Fruit fly (Drosophila melanogaster) whole organism, embryonic: ENCODE results near the gene Vdup1.
A peak's percentile ranks its signal among the peaks of the same experiment; 100 is the strongest.

Source experiments
- Antp ChIP-seq: fragments of 200-800 bp; sonication (Bioruptor generic); optimal IDR thresholded peaks from 3 replicates; lab custom pipeline; 2016; ENCODE audit warnings: missing biosample characterization, missing genetic modification characterization
- Blimp-1 ChIP-seq: fragments of 200-800 bp; sonication (Bioruptor generic); optimal IDR thresholded peaks from 3 replicates; lab custom pipeline; 2018; ENCODE audit warnings: missing biosample characterization, missing genetic modification characterization, mild to moderate bottlenecking, moderate library complexity, missing genetic modification reagents
- CG10147 ChIP-seq: fragments of 200-800 bp; sonication (Bioruptor generic); optimal IDR thresholded peaks from 2 replicates; lab custom pipeline; 2019; ENCODE audit warnings: missing biosample characterization, mild to moderate bottlenecking, missing genetic modification characterization, moderate library complexity
- CG11696 ChIP-seq: fragments of 200-800 bp; sonication (Bioruptor generic); IDR thresholded peaks from 2 replicates; pipeline ENCODE4 v1.3.6; 2022; ENCODE audit warnings: missing biosample characterization, missing genetic modification characterization
- CG12104 ChIP-seq: fragments of 200-800 bp; sonication (Bioruptor generic); optimal IDR thresholded peaks from 3 replicates; lab custom pipeline; 2016; ENCODE audit warnings: missing biosample characterization, missing genetic modification characterization
- CG14667 ChIP-seq: fragments of 200-800 bp; sonication (Bioruptor generic); IDR thresholded peaks from 2 replicates; pipeline ENCODE4 v1.3.6; 2022; ENCODE audit warnings: missing biosample characterization, missing genetic modification characterization
- CG14965 ChIP-seq: fragments of 200-800 bp; sonication (Bioruptor generic); optimal IDR thresholded peaks from 2 replicates; lab custom pipeline; 2016; ENCODE audit warnings: missing biosample characterization, missing genetic modification characterization, borderline replicate concordance
- CG1603 ChIP-seq: fragments of 200-800 bp; sonication (Bioruptor generic); optimal IDR thresholded peaks from 2 replicates; lab custom pipeline; 2019; ENCODE audit warnings: missing biosample characterization, mild to moderate bottlenecking, missing genetic modification characterization, moderate library complexity
- CG17802 ChIP-seq: fragments of 200-800 bp; sonication (Bioruptor generic); optimal IDR thresholded peaks from 2 replicates; lab custom pipeline; 2018; ENCODE audit warnings: missing biosample characterization, mild to moderate bottlenecking, missing genetic modification characterization, moderate library complexity
- CG18764 ChIP-seq: fragments of 200-800 bp; sonication (Bioruptor generic); optimal IDR thresholded peaks from 3 replicates; lab custom pipeline; 2016; ENCODE audit warnings: missing biosample characterization, missing genetic modification characterization
- CG3726 ChIP-seq: fragments of 200-800 bp; sonication (Bioruptor generic); IDR thresholded peaks from 3 replicates; pipeline ENCODE4, ENCODE4 v1.3.6; 2022; ENCODE audit warnings: missing biosample characterization, missing genetic modification characterization
- CG6854 ChIP-seq: fragments of 200-800 bp; sonication (Bioruptor generic); optimal IDR thresholded peaks from 3 replicates; lab custom pipeline; 2017; ENCODE audit warnings: missing biosample characterization, mild to moderate bottlenecking, missing genetic modification characterization
- CG7745 ChIP-seq: fragments of 200-800 bp; sonication (Bioruptor generic); optimal IDR thresholded peaks from 2 replicates; lab custom pipeline; 2018; ENCODE audit warnings: missing biosample characterization, mild to moderate bottlenecking, missing genetic modification characterization, moderate library complexity
- CG8388 ChIP-seq: fragments of 200-800 bp; sonication (Bioruptor generic); optimal IDR thresholded peaks from 2 replicates; lab custom pipeline; 2019; ENCODE audit warnings: missing biosample characterization, mild to moderate bottlenecking, missing genetic modification characterization, moderate library complexity
- Dll ChIP-seq: fragments of 200-800 bp; sonication (Bioruptor generic); IDR thresholded peaks from 4 replicates; pipeline ENCODE4 v1.3.6; 2022; ENCODE audit warnings: missing biosample characterization, missing genetic modification characterization; ENCODE audit not compliant: partially characterized antibody
- Dref ChIP-seq: fragments of 200-800 bp; sonication (Bioruptor generic); IDR thresholded peaks from 2 replicates; pipeline ENCODE4 v1.3.6; 2022; ENCODE audit warnings: missing biosample characterization, missing genetic modification characterization
- Med ChIP-seq: fragments of 200-800 bp; sonication (Bioruptor generic); peaks from one replicate; lab custom pipeline; 2016; ENCODE audit warnings: missing biosample characterization, missing genetic modification characterization, mild to moderate bottlenecking, inconsistent platforms, moderate library complexity
- Myb ChIP-seq: fragments of 200-800 bp; sonication (Bioruptor generic); optimal IDR thresholded peaks from 2 replicates; lab custom pipeline; 2016; ENCODE audit warnings: missing biosample characterization, missing genetic modification characterization
- NFAT ChIP-seq: fragments of 200-800 bp; sonication (Bioruptor generic); IDR thresholded peaks from 2 replicates; pipeline ENCODE4 v1.3.6; 2022; ENCODE audit warnings: missing biosample characterization, missing genetic modification characterization
- Ravus ChIP-seq: fragments of 200-800 bp; sonication (Bioruptor generic); IDR thresholded peaks from 2 replicates; pipeline ENCODE4 v1.3.6; 2022; ENCODE audit warnings: missing biosample characterization, missing genetic modification characterization
- Rfx ChIP-seq: fragments of 200-800 bp; sonication (Bioruptor generic); IDR thresholded peaks from 2 replicates; pipeline ENCODE4 v1.3.6; 2022; ENCODE audit warnings: missing biosample characterization, missing genetic modification characterization
- Sin3A ChIP-seq: fragments of >200 bp; optimal IDR thresholded peaks from 2 replicates; lab custom pipeline; 2018
- Stat92E ChIP-seq, 3 experiments: fragments of >200 bp in 2 of 3; fragments of 200-800 bp in 1 of 3; sonication (Bioruptor generic) in 1 of 3; optimal IDR thresholded peaks; 2 replicates each; lab custom pipeline; 2017 to 2019; ENCODE audit warnings: missing biosample characterization in 3 of 3, missing genetic modification characterization in 3 of 3, mild to moderate bottlenecking in 1 of 3, moderate library complexity in 1 of 3
- Xbp1 ChIP-seq: fragments of 200-800 bp; sonication (Bioruptor generic); optimal IDR thresholded peaks from 3 replicates; lab custom pipeline; 2016; ENCODE audit warnings: missing biosample characterization, mild to moderate bottlenecking, missing genetic modification characterization
- amos ChIP-seq: fragments of 200-800 bp; sonication (Bioruptor generic); IDR thresholded peaks from 2 replicates; pipeline ENCODE4 v1.3.6; 2022; ENCODE audit warnings: missing biosample characterization, missing genetic modification characterization; ENCODE audit not compliant: partially characterized antibody
- bsh ChIP-seq, 2 experiments: fragments of 200-800 bp; sonication (Bioruptor generic); optimal IDR thresholded peaks; 2 replicates each; lab custom pipeline; 2017 to 2018; ENCODE audit warnings: mild to moderate bottlenecking in 2 of 2, missing biosample characterization in 2 of 2, missing genetic modification characterization in 2 of 2, moderate library complexity in 1 of 2
- btn ChIP-seq: fragments of 200-800 bp; sonication (Bioruptor generic); optimal IDR thresholded peaks from 2 replicates; lab custom pipeline; 2016; ENCODE audit warnings: missing biosample characterization, missing genetic modification characterization
- ci ChIP-seq: fragments of 200-800 bp; sonication (Bioruptor generic); IDR thresholded peaks from 3 replicates; pipeline ENCODE4 v1.3.6; 2022; ENCODE audit warnings: missing biosample characterization, missing genetic modification characterization
- crol ChIP-seq: fragments of 200-800 bp; sonication (Bioruptor generic); IDR thresholded peaks from 2 replicates; pipeline ENCODE4 v1.3.6; 2022; ENCODE audit warnings: missing biosample characterization, missing genetic modification characterization
- dati ChIP-seq: fragments of 200-800 bp; sonication (Bioruptor generic); IDR thresholded peaks from 2 replicates; pipeline ENCODE4 v1.3.6; 2022; ENCODE audit warnings: missing biosample characterization, missing genetic modification characterization
- gfzf ChIP-seq: fragments of 200-800 bp; sonication (Bioruptor generic); optimal IDR thresholded peaks from 2 replicates; lab custom pipeline; 2016; ENCODE audit warnings: missing biosample characterization, mild to moderate bottlenecking, missing genetic modification characterization, moderate library complexity
- insv ChIP-seq, 2 experiments: fragments of 200-800 bp; sonication (Bioruptor generic); optimal IDR thresholded peaks; 3 replicates each; lab custom pipeline; 2016 to 2018; ENCODE audit warnings: missing biosample characterization in 2 of 2, missing genetic modification characterization in 2 of 2
- ken ChIP-seq: fragments of 200-800 bp; sonication (Bioruptor generic); IDR thresholded peaks from 3 replicates; pipeline ENCODE4 v1.3.6; 2022; ENCODE audit warnings: missing biosample characterization, missing genetic modification characterization
- kni ChIP-seq: fragments of 200-800 bp; sonication (Bioruptor generic); optimal IDR thresholded peaks from 3 replicates; lab custom pipeline; 2017; ENCODE audit warnings: mild to moderate bottlenecking, missing biosample characterization, missing genetic modification reagents, missing genetic modification characterization
- luna ChIP-seq: fragments of 200-800 bp; sonication (Bioruptor generic); optimal IDR thresholded peaks from 2 replicates; lab custom pipeline; 2016; ENCODE audit warnings: missing biosample characterization, missing genetic modification characterization
- mld ChIP-seq: fragments of 200-800 bp; sonication (Bioruptor generic); IDR thresholded peaks from 3 replicates; pipeline ENCODE4 v1.3.6; 2022; ENCODE audit warnings: missing biosample characterization, missing genetic modification characterization; ENCODE audit not compliant: partially characterized antibody
- nerfin-1 ChIP-seq: fragments of 200-800 bp; sonication (Bioruptor generic); optimal IDR thresholded peaks from 3 replicates; lab custom pipeline; 2019; ENCODE audit warnings: missing biosample characterization, mild to moderate bottlenecking, missing genetic modification characterization, moderate library complexity
- nmo ChIP-seq: fragments of 200-800 bp; sonication (Bioruptor generic); optimal IDR thresholded peaks from 2 replicates; lab custom pipeline; 2018; ENCODE audit warnings: missing biosample characterization, mild to moderate bottlenecking, missing genetic modification characterization, moderate library complexity
- oc ChIP-seq: fragments of 200-800 bp; sonication (Bioruptor generic); optimal IDR thresholded peaks from 2 replicates; lab custom pipeline; 2018; ENCODE audit warnings: missing biosample characterization, mild to moderate bottlenecking, missing genetic modification characterization, moderate library complexity
- pros ChIP-seq: fragments of 200-800 bp; sonication (Bioruptor generic); optimal IDR thresholded peaks from 3 replicates; lab custom pipeline; 2019; ENCODE audit warnings: missing biosample characterization, mild to moderate bottlenecking, missing genetic modification characterization, moderate library complexity
- psq ChIP-seq: fragments of 200-800 bp; sonication (Bioruptor generic); optimal IDR thresholded peaks from 2 replicates; lab custom pipeline; 2017; ENCODE audit warnings: missing biosample characterization, missing genetic modification characterization
- ranshi ChIP-seq: fragments of 200-800 bp; sonication (Bioruptor generic); IDR thresholded peaks from 2 replicates; pipeline ENCODE4 v1.3.6; 2022; ENCODE audit warnings: missing biosample characterization, missing genetic modification characterization
- sisA ChIP-seq: fragments of 200-800 bp; sonication (Bioruptor generic); IDR thresholded peaks from 2 replicates; pipeline ENCODE4 v1.3.6; 2022; ENCODE audit warnings: missing biosample characterization, missing genetic modification characterization
- stc ChIP-seq: fragments of 200-800 bp; sonication (Bioruptor generic); IDR thresholded peaks from 2 replicates; pipeline ENCODE4 v1.3.6; 2022; ENCODE audit warnings: missing biosample characterization, missing genetic modification characterization
- stwl ChIP-seq: fragments of 200-800 bp; sonication (Bioruptor generic); optimal IDR thresholded peaks from 3 replicates; lab custom pipeline; 2018; ENCODE audit warnings: missing biosample characterization, mild to moderate bottlenecking, missing genetic modification characterization, moderate library complexity
- sug ChIP-seq: fragments of 200-800 bp; optimal IDR thresholded peaks from 2 replicates; lab custom pipeline; 2019; ENCODE audit warnings: missing biosample characterization, mild to moderate bottlenecking, missing genetic modification characterization, moderate library complexity
- unc-4 ChIP-seq: fragments of 200-800 bp; sonication (Bioruptor generic); IDR thresholded peaks from 2 replicates; pipeline ENCODE4 v1.3.6; 2022; ENCODE audit warnings: missing biosample characterization, missing genetic modification characterization; ENCODE audit not compliant: partially characterized antibody
- z ChIP-seq: fragments of 200-800 bp; sonication (Bioruptor generic); IDR thresholded peaks from 3 replicates; pipeline ENCODE4 v1.3.6; 2022; ENCODE audit warnings: missing biosample characterization, missing genetic modification characterization

The Vdup1 gene

dm6 chr3L:145998-146576 is 32.7 kb downstream of the Vdup1 start, which contains the start of gene CG6845 (continued):
- peak; percentile 72 for TF ChIP-seq unc-4
- TF ChIP-seq Dll (GFP tag; lab: Robert Waterston, UW): peak; percentile 78
- no peak for TF ChIP-seq z (GFP tag; lab: Robert Waterston, UW)
- TF ChIP-seq stc (GFP tag; lab: Robert Waterston, UW): no peak
- no peak for TF ChIP-seq CG18764 (GFP tag; lab: Kevin White, UChicago)
- peak; percentile 95 for TF ChIP-seq Dref (GFP tag; lab: Robert Waterston, UW)
- peak; percentile 43 for TF ChIP-seq oc
- no peak for TF ChIP-seq sisA (GFP tag; lab: Robert Waterston, UW)
- no peak for TF ChIP-seq dati (GFP tag; lab: Robert Waterston, UW)
- no peak for TF ChIP-seq CG14667
- no peak for TF ChIP-seq CG11696 (GFP tag; lab: Robert Waterston, UW)
- peak; percentile 63 for TF ChIP-seq CG1603 (tag; lab: Kevin White, UChicago)
- peak; percentile 98 for TF ChIP-seq stwl
- peak; percentile 52 for TF ChIP-seq Myb (GFP tag; lab: Kevin White, UChicago)
- peak; percentile 80; the same call in 1 of the 2 replicates for TF ChIP-seq amos
- TF ChIP-seq nmo (GFP tag; lab: Kevin White, UChicago): peak; percentile 35
- peak; percentile 17 for TF ChIP-seq Sin3A (lab: Kevin White, UChicago)
- TF ChIP-seq mld (GFP tag; lab: Robert Waterston, UW): peak; percentile 73; the same call in 2 of the 3 replicates
- TF ChIP-seq crol (GFP tag; lab: Robert Waterston, UW): no peak
- no peak for TF ChIP-seq ken (GFP tag; lab: Robert Waterston, UW)

- TF ChIP-seq nerfin-1 (tag; lab: Kevin White, UChicago) (peak; percentile 48), CG12104 (GFP tag; lab: Kevin White, UChicago) (no peak), CG17802 (tag; lab: Kevin White, UChicago) (no peak), btn (GFP tag; lab: Kevin White, UChicago) (no peak), luna (GFP tag; lab: Kevin White, UChicago) (no peak), kni (GFP tag; lab: Kevin White, UChicago) (peak; percentile 48), Rfx (no peak), ranshi (GFP tag; lab: Robert Waterston, UW) (no peak), NFAT (GFP tag; lab: Robert Waterston, UW) (0 out of 2 replicates have a peak, but pooled peaks have one; percentile 2), CG8388 (GFP tag; lab: Kevin White, UChicago) (no peak), insv (GFP tag; optimal IDR thresholded peaks at IDR 0.05; lab: Kevin White, UChicago) (peak in 1 of 2 experiments; percentile 63), gfzf (GFP tag; lab: Kevin White, UChicago) (no peak), CG3726 (no peak), CG14965 (GFP tag; lab: Kevin White, UChicago) (no peak), Antp (GFP tag; lab: Kevin White, UChicago) (no peak), sug (tag; lab: Kevin White, UChicago) (no peak), pros (peak; percentile 70), Xbp1 (no peak), Ravus (no peak), psq (GFP tag; lab: Kevin White, UChicago) (no peak), Blimp-1 (GFP tag; lab: Kevin White, UChicago) (peak; percentile 66), bsh (GFP tag; optimal IDR thresholded peaks at IDR 0.05; lab: Kevin White, UChicago) (no peak), CG6854 (no peak), CG10147 (GFP tag; lab: Kevin White, UChicago) (no peak), Med (GFP tag; lab: Kevin White, UChicago) (peak; percentile 59), CG7745 (tag; lab: Kevin White, UChicago) (no peak), Stat92E (GFP tag; optimal IDR thresholded peaks at IDR 0.05; lab: Kevin White, UChicago) (no peak), ci (GFP tag; lab: Robert Waterston, UW) (no peak), CG18764 (GFP tag; lab: Kevin White, UChicago) (no peak)
These were observed 37.8 kb downstream of the Vdup1 start for dm6 chr3L:140838-141559.
